Worm (Caenorhabditis elegans): Measurements from ENCODE around the gene C55B6.1.

DNA sequence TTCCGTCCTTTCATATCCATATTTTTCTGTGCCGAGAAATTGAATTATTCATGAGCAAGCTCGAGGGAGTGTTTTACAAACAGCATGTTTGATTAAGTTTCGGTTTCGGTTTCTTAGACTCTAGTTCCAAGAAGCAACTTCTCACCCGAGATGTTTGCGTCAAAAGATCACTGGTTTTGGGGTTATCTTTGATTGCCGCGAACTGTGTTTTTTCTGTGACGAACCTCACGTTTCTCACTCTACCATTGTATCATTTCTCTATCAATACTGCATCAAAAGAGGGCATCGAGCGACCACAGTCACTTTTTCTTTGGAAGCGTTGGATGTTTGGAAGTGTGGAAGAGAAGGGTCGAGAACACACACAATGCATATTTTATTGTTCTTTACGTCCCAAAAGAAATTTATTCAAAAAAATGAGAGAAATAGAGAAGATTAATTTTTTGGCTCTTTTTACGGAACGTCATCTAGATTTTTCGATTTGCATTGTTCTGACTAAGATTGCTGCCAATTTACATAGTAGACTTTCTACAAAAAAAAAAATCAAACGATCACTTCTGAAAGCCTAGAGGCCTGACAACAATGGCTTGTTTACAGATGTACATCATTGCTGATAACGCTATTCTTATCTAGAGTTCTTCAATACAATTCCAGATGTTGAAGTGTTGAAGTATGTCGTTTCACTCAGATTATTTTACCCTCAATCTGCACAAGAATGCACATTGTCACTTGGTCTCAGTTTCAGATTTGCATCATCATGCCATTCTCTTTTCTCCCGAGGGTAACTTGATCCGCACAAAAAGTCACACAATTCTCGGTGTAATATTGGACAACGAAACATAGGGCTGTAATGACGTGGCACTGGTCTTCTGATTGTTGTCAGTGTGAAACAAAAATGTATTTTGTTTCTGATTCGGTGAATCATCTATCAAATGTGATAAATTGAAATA is 33.2 kb downstream of the C55B6.1 start:
- TF ChIP-seq unc-120 (tag; optimal IDR thresholded peaks at IDR 0.05; ENCODE audit: poor library complexity, severe bottlenecking) (no peak), snpc-4 (tag; optimal IDR thresholded peaks at IDR 0.05) (no peak), pha-4 (tag; optimal IDR thresholded peaks at IDR 0.05) (no peak), nhr-237 (tag; optimal IDR thresholded peaks at IDR 0.05) (no peak), ces-1 (GFP tag; optimal IDR thresholded peaks at IDR 0.05) (peak; percentile 35), lsy-2 (tag; optimal IDR thresholded peaks at IDR 0.05) (no peak), ztf-11 (tag; optimal IDR thresholded peaks at IDR 0.05) (no peak), elt-3 (tag; optimal IDR thresholded peaks at IDR 0.05) (no peak), bed-3 (GFP tag; optimal IDR thresholded peaks at IDR 0.05) (no peak), unc-62 (GFP tag; optimal IDR thresholded peaks at IDR 0.05) (no peak), nhr-12 (tag; optimal IDR thresholded peaks at IDR 0.05) (no peak), lin-13 (tag; optimal IDR thresholded peaks at IDR 0.05) (no peak), unc-39 (tag; optimal IDR thresholded peaks at IDR 0.05) (no peak), sptf-1 (tag; optimal IDR thresholded peaks at IDR 0.05) (no peak)

All from whole organism, mixed stage, embryonic.